Fruit fly (Drosophila melanogaster) whole organism, embryonic: ENCODE data around the gene dgt1.

ENCODE experiments used
- Atf3 ChIP-seq: fragments of 200-800 bp; sonication (Bioruptor generic); optimal IDR thresholded peaks from 3 replicates; lab custom pipeline; 2016; ENCODE audit warnings: missing biosample characterization, missing genetic modification characterization
- Bdp1 ChIP-seq: fragments of 200-800 bp; sonication (Bioruptor generic); optimal IDR thresholded peaks from 3 replicates; lab custom pipeline; 2016; ENCODE audit warnings: missing biosample characterization, missing genetic modification characterization
- BtbVII ChIP-seq: fragments of 200-800 bp; sonication (Bioruptor generic); optimal IDR thresholded peaks from 3 replicates; lab custom pipeline; 2017; ENCODE audit warnings: missing biosample characterization, mild to moderate bottlenecking, missing genetic modification characterization
- CG10274 ChIP-seq: fragments of 200-800 bp; sonication (Bioruptor generic); optimal IDR thresholded peaks from 3 replicates; lab custom pipeline; 2017; ENCODE audit warnings: missing biosample characterization, mild to moderate bottlenecking, missing genetic modification characterization
- CG10431 ChIP-seq: fragments of 200-800 bp; sonication (Bioruptor generic); optimal IDR thresholded peaks from 3 replicates; lab custom pipeline; 2018; ENCODE audit warnings: missing biosample characterization, mild to moderate bottlenecking, missing genetic modification characterization
- CG11695 ChIP-seq: fragments of 200-800 bp; sonication (Bioruptor generic); IDR thresholded peaks from 3 replicates; pipeline ENCODE4 v1.3.6; 2022; ENCODE audit warnings: missing biosample characterization, missing genetic modification characterization
- CG13296 ChIP-seq: fragments of 200-800 bp; sonication (Bioruptor generic); optimal IDR thresholded peaks from 3 replicates; lab custom pipeline; 2018; ENCODE audit warnings: missing biosample characterization, mild to moderate bottlenecking, missing genetic modification characterization
- CG13624 ChIP-seq: fragments of 200-800 bp; sonication (Bioruptor generic); optimal IDR thresholded peaks from 2 replicates; lab custom pipeline; 2016; ENCODE audit warnings: missing biosample characterization, missing genetic modification characterization
- CG13775 ChIP-seq: fragments of 200-800 bp; sonication (Bioruptor generic); optimal IDR thresholded peaks from 3 replicates; lab custom pipeline; 2017; ENCODE audit warnings: missing biosample characterization, mild to moderate bottlenecking, missing genetic modification characterization
- CG14667 ChIP-seq: fragments of 200-800 bp; sonication (Bioruptor generic); IDR thresholded peaks from 2 replicates; pipeline ENCODE4 v1.3.6; 2022; ENCODE audit warnings: missing biosample characterization, missing genetic modification characterization
- CG15073 ChIP-seq: fragments of 200-800 bp; sonication (Bioruptor generic); optimal IDR thresholded peaks from 2 replicates; lab custom pipeline; 2016; ENCODE audit warnings: missing biosample characterization, missing genetic modification characterization
- CG17829 ChIP-seq: fragments of 200-800 bp; optimal IDR thresholded peaks from 2 replicates; lab custom pipeline; 2019; ENCODE audit warnings: missing biosample characterization, mild to moderate bottlenecking, missing genetic modification characterization, moderate library complexity
- CG17912 ChIP-seq: fragments of 200-800 bp; sonication (Bioruptor generic); optimal IDR thresholded peaks from 2 replicates; lab custom pipeline; 2018; ENCODE audit warnings: missing biosample characterization, mild to moderate bottlenecking, missing genetic modification characterization
- CG1792 ChIP-seq: fragments of 200-800 bp; sonication (Bioruptor generic); optimal IDR thresholded peaks from 2 replicates; lab custom pipeline; 2016; ENCODE audit warnings: missing biosample characterization, missing genetic modification characterization
- CG18599 ChIP-seq: fragments of 200-800 bp; sonication (Bioruptor generic); optimal IDR thresholded peaks from 3 replicates; lab custom pipeline; 2017; ENCODE audit warnings: missing biosample characterization, missing genetic modification characterization, mild to moderate bottlenecking, moderate library complexity, missing genetic modification reagents
- CG2678 ChIP-seq: fragments of 200-800 bp; sonication (Bioruptor generic); optimal IDR thresholded peaks from 3 replicates; lab custom pipeline; 2019; ENCODE audit warnings: missing biosample characterization, mild to moderate bottlenecking, missing genetic modification characterization, moderate library complexity
- CG31224 ChIP-seq: fragments of 200-800 bp; sonication (Bioruptor generic); IDR thresholded peaks from 2 replicates; pipeline ENCODE4 v1.3.6; 2022; ENCODE audit warnings: missing biosample characterization, missing genetic modification characterization
- CG4328 ChIP-seq: fragments of 200-800 bp; sonication (Bioruptor generic); optimal IDR thresholded peaks from 3 replicates; lab custom pipeline; 2017; ENCODE audit warnings: missing biosample characterization, missing genetic modification reagents, missing genetic modification characterization
- CG5953 ChIP-seq: fragments of 200-800 bp; sonication (Bioruptor generic); IDR thresholded peaks from 2 replicates; pipeline ENCODE4 v1.3.6; 2022; ENCODE audit warnings: missing biosample characterization, missing genetic modification characterization
- CG6175 ChIP-seq: fragments of 200-800 bp; sonication (Bioruptor generic); IDR thresholded peaks from 3 replicates; pipeline ENCODE4 v1.3.6; 2022; ENCODE audit warnings: missing biosample characterization, missing genetic modification characterization
- CG6854 ChIP-seq: fragments of 200-800 bp; sonication (Bioruptor generic); optimal IDR thresholded peaks from 3 replicates; lab custom pipeline; 2017; ENCODE audit warnings: missing biosample characterization, mild to moderate bottlenecking, missing genetic modification characterization
- CG9932 ChIP-seq: fragments of 200-800 bp; sonication (Bioruptor generic); IDR thresholded peaks from 2 replicates; pipeline ENCODE4 v1.3.6; 2022; ENCODE audit warnings: missing biosample characterization, missing genetic modification characterization
- Camta ChIP-seq: fragments of 200-800 bp; sonication (Bioruptor generic); optimal IDR thresholded peaks from 2 replicates; lab custom pipeline; 2016; ENCODE audit warnings: missing biosample characterization, missing genetic modification characterization
- Dad ChIP-seq: fragments of 200-800 bp; sonication (Bioruptor generic); optimal IDR thresholded peaks from 3 replicates; lab custom pipeline; 2016; ENCODE audit warnings: missing biosample characterization, missing genetic modification characterization
- Dbx ChIP-seq: fragments of 200-800 bp; sonication (Bioruptor generic); IDR thresholded peaks from 3 replicates; pipeline ENCODE4 v1.3.6; 2022; ENCODE audit warnings: missing biosample characterization, missing genetic modification characterization
- Gsc ChIP-seq: fragments of 200-800 bp; sonication (Bioruptor generic); IDR thresholded peaks from 2 replicates; pipeline ENCODE4 v1.3.6; 2022; ENCODE audit warnings: missing biosample characterization, missing genetic modification characterization
- HHEX ChIP-seq: fragments of 200-800 bp; sonication (Bioruptor generic); optimal IDR thresholded peaks from 3 replicates; lab custom pipeline; 2017; ENCODE audit warnings: missing biosample characterization, mild to moderate bottlenecking, missing genetic modification characterization, missing genetic modification reagents
- Hey ChIP-seq: fragments of 200-800 bp; sonication (Bioruptor generic); optimal IDR thresholded peaks from 3 replicates; lab custom pipeline; 2018; ENCODE audit warnings: missing biosample characterization, mild to moderate bottlenecking, missing genetic modification characterization
- Hmr ChIP-seq: fragments of 200-800 bp; sonication (Bioruptor generic); optimal IDR thresholded peaks from 3 replicates; lab custom pipeline; 2017; ENCODE audit warnings: mild to moderate bottlenecking, missing biosample characterization, missing genetic modification reagents, missing genetic modification characterization
- Hr39 ChIP-seq: fragments of >200 bp; optimal IDR thresholded peaks from 2 replicates; lab custom pipeline; 2017
- Hr78 ChIP-seq, 2 experiments: fragments of 200-800 bp in 1 of 2; fragments of >200 bp in 1 of 2; sonication (Bioruptor generic) in 1 of 2; optimal IDR thresholded peaks; 2 replicates each; lab custom pipeline; 2017 to 2019; ENCODE audit warnings: missing biosample characterization in 2 of 2, missing genetic modification characterization in 2 of 2, mild to moderate bottlenecking in 1 of 2, moderate library complexity in 1 of 2
- MBD-R2 ChIP-seq: fragments of 200-800 bp; sonication (Bioruptor generic); IDR thresholded peaks from 2 replicates; pipeline ENCODE4 v1.3.6; 2022; ENCODE audit warnings: missing biosample characterization, missing genetic modification characterization
- Nf-YA ChIP-seq: fragments of 200-800 bp; sonication (Bioruptor generic); IDR thresholded peaks from 2 replicates; pipeline ENCODE4 v1.3.6; 2022; ENCODE audit warnings: missing biosample characterization, missing genetic modification characterization
- TFAM ChIP-seq: fragments of 200-800 bp; sonication (Bioruptor generic); optimal IDR thresholded peaks from 2 replicates; lab custom pipeline; 2017; ENCODE audit warnings: missing biosample characterization, missing genetic modification characterization, inconsistent platforms
- abd-A ChIP-seq: fragments of 200-800 bp; sonication (Bioruptor generic); optimal IDR thresholded peaks from 3 replicates; lab custom pipeline; 2019; ENCODE audit warnings: missing biosample characterization, mild to moderate bottlenecking, missing genetic modification characterization, moderate library complexity
- ac ChIP-seq: fragments of 200-800 bp; sonication (Bioruptor generic); optimal IDR thresholded peaks from 3 replicates; lab custom pipeline; 2017; ENCODE audit warnings: missing biosample characterization, mild to moderate bottlenecking, missing genetic modification characterization
- bigmax ChIP-seq: fragments of 200-800 bp; sonication (Bioruptor generic); optimal IDR thresholded peaks from 2 replicates; lab custom pipeline; 2018; ENCODE audit warnings: missing biosample characterization, mild to moderate bottlenecking, missing genetic modification characterization
- br ChIP-seq: fragments of >200 bp; optimal IDR thresholded peaks from 2 replicates; lab custom pipeline; 2017
- chinmo ChIP-seq: fragments of 200-800 bp; sonication (Bioruptor generic); IDR thresholded peaks from 4 replicates; pipeline ENCODE4 v1.3.6; 2022; ENCODE audit warnings: missing biosample characterization, missing genetic modification characterization; ENCODE audit not compliant: partially characterized antibody
- da ChIP-seq: fragments of 200-800 bp; sonication (Bioruptor generic); optimal IDR thresholded peaks from 2 replicates; lab custom pipeline; 2016; ENCODE audit warnings: missing biosample characterization, missing genetic modification characterization
- fd96Cb ChIP-seq: fragments of 200-800 bp; sonication (Bioruptor generic); optimal IDR thresholded peaks from 2 replicates; lab custom pipeline; 2018; ENCODE audit warnings: missing biosample characterization, mild to moderate bottlenecking, missing genetic modification characterization, moderate library complexity
- kni ChIP-seq: fragments of 200-800 bp; sonication (Bioruptor generic); optimal IDR thresholded peaks from 3 replicates; lab custom pipeline; 2017; ENCODE audit warnings: mild to moderate bottlenecking, missing biosample characterization, missing genetic modification reagents, missing genetic modification characterization
- knrl ChIP-seq: fragments of 200-800 bp; sonication (Bioruptor generic); IDR thresholded peaks from 3 replicates; pipeline ENCODE4 v1.3.6; 2022; ENCODE audit warnings: missing biosample characterization, missing genetic modification characterization; ENCODE audit not compliant: partially characterized antibody
- lmd ChIP-seq: fragments of 200-800 bp; sonication (Bioruptor generic); IDR thresholded peaks from 2 replicates; pipeline ENCODE4 v1.3.6; 2022; ENCODE audit warnings: missing biosample characterization, missing genetic modification characterization
- lov ChIP-seq, 2 experiments: fragments of 200-800 bp in 1 of 2; fragments of >200 bp in 1 of 2; sonication (Bioruptor generic) in 1 of 2; IDR thresholded peaks in 1 of 2; optimal IDR thresholded peaks in 1 of 2; 2 replicates in 1 of 2; 3 replicates in 1 of 2; pipeline versions ENCODE4 v1.3.6 to Lab custom; 2017 to 2022; ENCODE audit warnings: missing biosample characterization in 1 of 2, missing genetic modification characterization in 1 of 2
- oc ChIP-seq: fragments of 200-800 bp; sonication (Bioruptor generic); optimal IDR thresholded peaks from 2 replicates; lab custom pipeline; 2018; ENCODE audit warnings: missing biosample characterization, mild to moderate bottlenecking, missing genetic modification characterization, moderate library complexity
- pb ChIP-seq: fragments of 200-800 bp; sonication (Bioruptor generic); optimal IDR thresholded peaks from 3 replicates; lab custom pipeline; 2016; ENCODE audit warnings: missing biosample characterization, missing genetic modification characterization
- peb ChIP-seq: fragments of 200-800 bp; sonication (Bioruptor generic); IDR thresholded peaks from 2 replicates; pipeline ENCODE4 v1.3.6; 2022; ENCODE audit warnings: missing biosample characterization, missing genetic modification characterization
- sens ChIP-seq: fragments of 200-800 bp; sonication (Bioruptor generic); peaks from one replicate; lab custom pipeline; 2016; ENCODE audit warnings: missing biosample characterization, missing genetic modification characterization
- so ChIP-seq: fragments of 200-800 bp; sonication (Bioruptor generic); IDR thresholded peaks from 3 replicates; pipeline ENCODE4 v1.3.6; 2022; ENCODE audit warnings: missing biosample characterization, missing genetic modification characterization
- tgo ChIP-seq: fragments of 200-800 bp; sonication (Bioruptor generic); IDR thresholded peaks from 3 replicates; pipeline ENCODE4 v1.3.6; 2022; ENCODE audit warnings: missing biosample characterization, missing genetic modification characterization
- tx ChIP-seq: fragments of 200-800 bp; sonication (Bioruptor generic); optimal IDR thresholded peaks from 2 replicates; lab custom pipeline; 2016; ENCODE audit warnings: missing biosample characterization, missing genetic modification characterization
- usp ChIP-seq: fragments of >200 bp; optimal IDR thresholded peaks from 2 replicates; lab custom pipeline; 2017; ENCODE audit warnings: missing biosample characterization, missing genetic modification characterization

Gene dgt1

dm6 chr3R:29866706-29867105 is 9.4 kb upstream of the dgt1 start (continued):
- TF ChIP-seq lov (optimal IDR thresholded peaks at IDR 0.05; lab: Kevin White, UChicago) (no peak), lov (GFP tag; IDR thresholded peaks at IDR 0.05; lab: Robert Waterston, UW) (no peak), chinmo (GFP tag; lab: Robert Waterston, UW) (no peak), Atf3 (no peak), CG6854 (GFP tag; lab: Kevin White, UChicago) (peak; percentile 18), CG15073 (GFP tag; lab: Kevin White, UChicago) (no peak), sens (GFP tag; lab: Kevin White, UChicago) (peak; percentile 3), TFAM (GFP tag; lab: Kevin White, UChicago) (no peak), tgo (no peak), ac (GFP tag; lab: Kevin White, UChicago) (no peak), oc (tag; lab: Kevin White, UChicago) (no peak), Gsc (no peak), CG17829 (tag; lab: Kevin White, UChicago) (no peak), CG13296 (GFP tag; lab: Kevin White, UChicago) (peak; percentile 14), Hmr (GFP tag; lab: Kevin White, UChicago) (peak; percentile 45), Hr78 (GFP tag; optimal IDR thresholded peaks at IDR 0.05; lab: Kevin White, UChicago) (no peak), lmd (GFP tag; lab: Robert Waterston, UW) (no peak), CG9932 (GFP tag; lab: Robert Waterston, UW) (no peak), so (GFP tag; lab: Robert Waterston, UW) (no peak), CG13624 (GFP tag; lab: Kevin White, UChicago) (no peak), CG17912 (GFP tag; lab: Kevin White, UChicago) (no peak), abd-A (no peak), CG6175 (GFP tag; lab: Robert Waterston, UW) (no peak), usp (GFP tag; lab: Kevin White, UChicago) (no peak), da (GFP tag; lab: Kevin White, UChicago) (no peak), kni (no peak), CG4328 (GFP tag; lab: Kevin White, UChicago) (no peak), BtbVII (GFP tag; lab: Kevin White, UChicago) (peak; percentile 48), CG1792 (GFP tag; lab: Kevin White, UChicago) (no peak), Hey (tag; lab: Kevin White, UChicago) (no peak), pb (GFP tag; lab: Kevin White, UChicago) (no peak), MBD-R2 (GFP tag; lab: Robert Waterston, UW) (no peak), peb (GFP tag; lab: Robert Waterston, UW) (no peak), Dad (no peak), Camta (GFP tag; lab: Kevin White, UChicago) (no peak), Dbx (GFP tag; lab: Robert Waterston, UW) (no peak), knrl (GFP tag; lab: Robert Waterston, UW) (no peak), br (lab: Kevin White, UChicago) (no peak), tx (no peak), CG5953 (no peak), CG10274 (GFP tag; lab: Kevin White, UChicago) (no peak), CG18599 (GFP tag; lab: Kevin White, UChicago) (peak; percentile 60), HHEX (GFP tag; lab: Kevin White, UChicago) (peak; percentile 15), CG2678 (tag; lab: Kevin White, UChicago) (peak; percentile 29), bigmax (GFP tag; lab: Kevin White, UChicago) (no peak), fd96Cb (tag; lab: Kevin White, UChicago) (no peak), Hr39 (lab: Kevin White, UChicago) (no peak), CG11695 (GFP tag; lab: Robert Waterston, UW) (no peak), CG10431 (GFP tag; lab: Kevin White, UChicago) (no peak), CG14667 (GFP tag; lab: Robert Waterston, UW) (no peak), CG31224 (GFP tag; lab: Robert Waterston, UW) (no peak), Bdp1 (GFP tag; lab: Kevin White, UChicago) (no peak), Nf-YA (GFP tag; lab: Robert Waterston, UW) (no peak), CG13775 (GFP tag; lab: Kevin White, UChicago) (no peak)
